Fruit fly (Drosophila melanogaster) whole organism, embryonic: Measurements from ENCODE around the gene Xe7.

Experiments used
- Atf3 ChIP-seq: fragments of 200-800 bp; sonication (Bioruptor generic); optimal IDR thresholded peaks from 3 replicates; lab custom pipeline; 2016; ENCODE audit warnings: missing biosample characterization, missing genetic modification characterization
- CG1024 ChIP-seq: fragments of 200-800 bp; sonication (Bioruptor generic); IDR thresholded peaks from 2 replicates; pipeline ENCODE4 v1.3.6; 2022; ENCODE audit warnings: missing biosample characterization, missing genetic modification characterization
- CG10431 ChIP-seq: fragments of 200-800 bp; sonication (Bioruptor generic); optimal IDR thresholded peaks from 3 replicates; lab custom pipeline; 2018; ENCODE audit warnings: missing biosample characterization, mild to moderate bottlenecking, missing genetic modification characterization
- CG11093 ChIP-seq: fragments of 200-800 bp; sonication (Bioruptor generic); IDR thresholded peaks from 3 replicates; pipeline ENCODE4 v1.3.6; 2022; ENCODE audit warnings: missing biosample characterization, missing genetic modification characterization
- CG11247 ChIP-seq: fragments of 200-800 bp; sonication (Bioruptor generic); IDR thresholded peaks from 2 replicates; pipeline ENCODE4 v1.3.6; 2022; ENCODE audit warnings: missing biosample characterization, missing genetic modification characterization
- CG11560 ChIP-seq: fragments of 200-800 bp; sonication (Bioruptor generic); IDR thresholded peaks from 3 replicates; pipeline ENCODE4 v1.3.6; 2022; ENCODE audit warnings: missing biosample characterization, missing genetic modification characterization
- CG12659 ChIP-seq: fragments of 200-800 bp; sonication (Bioruptor generic); optimal IDR thresholded peaks from 3 replicates; lab custom pipeline; 2017; ENCODE audit warnings: mild to moderate bottlenecking, missing biosample characterization, missing genetic modification reagents, missing genetic modification characterization
- CG13123 ChIP-seq: fragments of 200-800 bp; sonication (Bioruptor generic); optimal IDR thresholded peaks from 2 replicates; lab custom pipeline; 2016; ENCODE audit warnings: missing biosample characterization, missing genetic modification characterization
- CG1529 ChIP-seq: fragments of 200-800 bp; sonication (Bioruptor generic); optimal IDR thresholded peaks from 3 replicates; lab custom pipeline; 2018; ENCODE audit warnings: missing biosample characterization, missing genetic modification characterization
- CG2712 ChIP-seq: fragments of 200-800 bp; optimal IDR thresholded peaks from 3 replicates; lab custom pipeline; 2019; ENCODE audit warnings: missing biosample characterization, mild to moderate bottlenecking, missing genetic modification characterization, moderate library complexity
- CG4404 ChIP-seq: fragments of 200-800 bp; sonication (Bioruptor generic); IDR thresholded peaks from 2 replicates; pipeline ENCODE4 v1.3.6; 2022; ENCODE audit warnings: missing biosample characterization, missing genetic modification characterization
- CG5245 ChIP-seq: fragments of 200-800 bp; sonication (Bioruptor generic); optimal IDR thresholded peaks from 3 replicates; lab custom pipeline; 2016; ENCODE audit warnings: missing biosample characterization, missing genetic modification characterization
- CG5953 ChIP-seq: fragments of 200-800 bp; sonication (Bioruptor generic); IDR thresholded peaks from 2 replicates; pipeline ENCODE4 v1.3.6; 2022; ENCODE audit warnings: missing biosample characterization, missing genetic modification characterization
- CG6272 ChIP-seq: fragments of 200-800 bp; sonication (Bioruptor generic); IDR thresholded peaks from 2 replicates; pipeline ENCODE4 v1.3.6; 2022; ENCODE audit warnings: missing biosample characterization, missing genetic modification characterization
- CG6654 ChIP-seq: fragments of 200-800 bp; sonication (Bioruptor generic); optimal IDR thresholded peaks from 2 replicates; lab custom pipeline; 2017; ENCODE audit warnings: missing biosample characterization, mild to moderate bottlenecking, missing genetic modification characterization
- CG6683 ChIP-seq: fragments of 200-800 bp; sonication (Bioruptor generic); optimal IDR thresholded peaks from 2 replicates; lab custom pipeline; 2017; ENCODE audit warnings: missing biosample characterization, mild to moderate bottlenecking, missing genetic modification characterization, missing genetic modification reagents
- CG8478 ChIP-seq: fragments of >200 bp; optimal IDR thresholded peaks from 2 replicates; lab custom pipeline; 2018
- CG9215 ChIP-seq: fragments of 200-800 bp; sonication (Bioruptor generic); IDR thresholded peaks from 2 replicates; pipeline ENCODE4 v1.3.6; 2022; ENCODE audit warnings: missing biosample characterization, missing genetic modification characterization
- CG9437 ChIP-seq: fragments of 200-800 bp; sonication (Bioruptor generic); optimal IDR thresholded peaks from 2 replicates; lab custom pipeline; 2018; ENCODE audit warnings: missing biosample characterization, mild to moderate bottlenecking, missing genetic modification characterization
- CG9932 ChIP-seq: fragments of 200-800 bp; sonication (Bioruptor generic); IDR thresholded peaks from 2 replicates; pipeline ENCODE4 v1.3.6; 2022; ENCODE audit warnings: missing biosample characterization, missing genetic modification characterization
- Doc2 ChIP-seq: fragments of 200-800 bp; sonication (Bioruptor generic); IDR thresholded peaks from 2 replicates; pipeline ENCODE4 v1.3.6; 2022; ENCODE audit warnings: missing biosample characterization, missing genetic modification characterization
- Dref ChIP-seq: fragments of 200-800 bp; sonication (Bioruptor generic); IDR thresholded peaks from 2 replicates; pipeline ENCODE4 v1.3.6; 2022; ENCODE audit warnings: missing biosample characterization, missing genetic modification characterization
- HHEX ChIP-seq: fragments of 200-800 bp; sonication (Bioruptor generic); optimal IDR thresholded peaks from 3 replicates; lab custom pipeline; 2017; ENCODE audit warnings: missing biosample characterization, mild to moderate bottlenecking, missing genetic modification characterization, missing genetic modification reagents
- HLH54F ChIP-seq: fragments of 200-800 bp; sonication (Bioruptor generic); optimal IDR thresholded peaks from 3 replicates; lab custom pipeline; 2016; ENCODE audit warnings: missing biosample characterization, missing genetic modification characterization
- HmgZ ChIP-seq: fragments of 200-800 bp; sonication (Bioruptor generic); optimal IDR thresholded peaks from 2 replicates; lab custom pipeline; 2018; ENCODE audit warnings: missing biosample characterization, mild to moderate bottlenecking, missing genetic modification characterization
- Meics ChIP-seq: fragments of 200-800 bp; sonication (Bioruptor generic); optimal IDR thresholded peaks from 2 replicates; lab custom pipeline; 2017; ENCODE audit warnings: missing biosample characterization, mild to moderate bottlenecking, missing genetic modification characterization
- Myb ChIP-seq: fragments of 200-800 bp; sonication (Bioruptor generic); optimal IDR thresholded peaks from 2 replicates; lab custom pipeline; 2016; ENCODE audit warnings: missing biosample characterization, missing genetic modification characterization
- Sin3A ChIP-seq: fragments of >200 bp; optimal IDR thresholded peaks from 2 replicates; lab custom pipeline; 2018
- Spps ChIP-seq: fragments of 200-800 bp; sonication (Bioruptor generic); optimal IDR thresholded peaks from 2 replicates; lab custom pipeline; 2018; ENCODE audit warnings: missing biosample characterization, mild to moderate bottlenecking, missing genetic modification characterization
- Sry-β ChIP-seq: fragments of 200-800 bp; sonication (Bioruptor generic); optimal IDR thresholded peaks from 2 replicates; lab custom pipeline; 2018; ENCODE audit warnings: missing biosample characterization, mild to moderate bottlenecking, missing genetic modification characterization, moderate library complexity
- Ssrp ChIP-seq: fragments of 200-800 bp; sonication (Bioruptor generic); optimal IDR thresholded peaks from 2 replicates; lab custom pipeline; 2018; ENCODE audit warnings: missing biosample characterization, mild to moderate bottlenecking, missing genetic modification characterization, moderate library complexity
- Tbp ChIP-seq: fragments of >200 bp; optimal IDR thresholded peaks from 2 replicates; lab custom pipeline; 2018; ENCODE audit warnings: missing biosample characterization, missing genetic modification characterization
- abd-A ChIP-seq: fragments of 200-800 bp; sonication (Bioruptor generic); optimal IDR thresholded peaks from 3 replicates; lab custom pipeline; 2019; ENCODE audit warnings: missing biosample characterization, mild to moderate bottlenecking, missing genetic modification characterization, moderate library complexity
- aop ChIP-seq: fragments of 200-800 bp; sonication (Bioruptor generic); IDR thresholded peaks from 2 replicates; pipeline ENCODE4 v1.3.6; 2022; ENCODE audit warnings: missing biosample characterization, missing genetic modification characterization
- ap ChIP-seq: fragments of 200-800 bp; sonication (Bioruptor generic); IDR thresholded peaks from 2 replicates; pipeline ENCODE4 v1.3.6; 2022; ENCODE audit warnings: missing biosample characterization, missing genetic modification characterization
- bbx ChIP-seq: fragments of 200-800 bp; sonication (Bioruptor generic); IDR thresholded peaks from 2 replicates; pipeline ENCODE4 v1.3.6; 2022; ENCODE audit warnings: missing biosample characterization, missing genetic modification characterization; ENCODE audit not compliant: partially characterized antibody
- en ChIP-seq: fragments of 200-800 bp; sonication (Bioruptor generic); optimal IDR thresholded peaks from 2 replicates; lab custom pipeline; 2016; ENCODE audit warnings: missing biosample characterization, missing genetic modification characterization
- fd64A ChIP-seq: fragments of 200-800 bp; sonication (Bioruptor generic); optimal IDR thresholded peaks from 3 replicates; lab custom pipeline; 2018; ENCODE audit warnings: missing biosample characterization, mild to moderate bottlenecking, missing genetic modification characterization
- fu2 ChIP-seq: fragments of 200-800 bp; sonication (Bioruptor generic); optimal IDR thresholded peaks from 2 replicates; lab custom pipeline; 2016; ENCODE audit warnings: missing biosample characterization, missing genetic modification characterization
- gt ChIP-seq: fragments of 200-800 bp; sonication (Bioruptor generic); IDR thresholded peaks from 2 replicates; pipeline ENCODE4 v1.3.6; 2022; ENCODE audit warnings: missing biosample characterization, missing genetic modification characterization
- hkb ChIP-seq, 2 experiments: fragments of 200-800 bp in 1 of 2; fragments of >200 bp in 1 of 2; sonication (Bioruptor generic) in 1 of 2; IDR thresholded peaks in 1 of 2; optimal IDR thresholded peaks in 1 of 2; 2 replicates each; pipeline versions ENCODE4 v1.3.6 to Lab custom; 2017 to 2022; ENCODE audit warnings: missing biosample characterization in 1 of 2, missing genetic modification characterization in 1 of 2
- jumu ChIP-seq: fragments of 200-800 bp; sonication (Bioruptor generic); optimal IDR thresholded peaks from 3 replicates; lab custom pipeline; 2016; ENCODE audit warnings: missing biosample characterization, missing genetic modification characterization
- lab ChIP-seq: fragments of 200-800 bp; sonication (Bioruptor generic); optimal IDR thresholded peaks from 3 replicates; lab custom pipeline; 2017; ENCODE audit warnings: missing biosample characterization, missing genetic modification characterization, mild to moderate bottlenecking, moderate library complexity, missing genetic modification reagents
- pan ChIP-seq, 4 experiments: fragments of >200 bp in 3 of 4; fragments of 200-800 bp in 1 of 4; sonication (Bioruptor generic) in 1 of 4; optimal IDR thresholded peaks in 3 of 4; IDR thresholded peaks in 1 of 4; 2 replicates each; pipeline versions ENCODE4 v1.3.6 to Lab custom; 2017 to 2022; ENCODE audit warnings: missing biosample characterization in 2 of 4, missing genetic modification characterization in 2 of 4, mixed read lengths in 1 of 4
- phol ChIP-seq: fragments of 200-800 bp; sonication (Bioruptor generic); optimal IDR thresholded peaks from 3 replicates; lab custom pipeline; 2018; ENCODE audit warnings: missing biosample characterization, mild to moderate bottlenecking, missing genetic modification characterization, moderate library complexity
- scrt ChIP-seq: fragments of 200-800 bp; sonication (Bioruptor generic); optimal IDR thresholded peaks from 2 replicates; lab custom pipeline; 2018; ENCODE audit warnings: missing biosample characterization, mild to moderate bottlenecking, missing genetic modification characterization, moderate library complexity
- sim ChIP-seq: fragments of 200-800 bp; sonication (Bioruptor generic); IDR thresholded peaks from 2 replicates; pipeline ENCODE4 v1.3.6; 2022; ENCODE audit warnings: missing biosample characterization, missing genetic modification characterization
- sima ChIP-seq: fragments of 200-800 bp; sonication (Bioruptor generic); optimal IDR thresholded peaks from 2 replicates; lab custom pipeline; 2016; ENCODE audit warnings: missing biosample characterization, missing genetic modification characterization
- sna ChIP-seq: fragments of 200-800 bp; sonication (Bioruptor generic); IDR thresholded peaks from 2 replicates; pipeline ENCODE4 v1.3.6; 2022; ENCODE audit warnings: missing biosample characterization, missing genetic modification characterization; ENCODE audit not compliant: partially characterized antibody
- sqz ChIP-seq: fragments of 200-800 bp; sonication (Bioruptor generic); optimal IDR thresholded peaks from 3 replicates; lab custom pipeline; 2018; ENCODE audit warnings: missing biosample characterization, mild to moderate bottlenecking, missing genetic modification characterization

Xe7 gene

DNA sequence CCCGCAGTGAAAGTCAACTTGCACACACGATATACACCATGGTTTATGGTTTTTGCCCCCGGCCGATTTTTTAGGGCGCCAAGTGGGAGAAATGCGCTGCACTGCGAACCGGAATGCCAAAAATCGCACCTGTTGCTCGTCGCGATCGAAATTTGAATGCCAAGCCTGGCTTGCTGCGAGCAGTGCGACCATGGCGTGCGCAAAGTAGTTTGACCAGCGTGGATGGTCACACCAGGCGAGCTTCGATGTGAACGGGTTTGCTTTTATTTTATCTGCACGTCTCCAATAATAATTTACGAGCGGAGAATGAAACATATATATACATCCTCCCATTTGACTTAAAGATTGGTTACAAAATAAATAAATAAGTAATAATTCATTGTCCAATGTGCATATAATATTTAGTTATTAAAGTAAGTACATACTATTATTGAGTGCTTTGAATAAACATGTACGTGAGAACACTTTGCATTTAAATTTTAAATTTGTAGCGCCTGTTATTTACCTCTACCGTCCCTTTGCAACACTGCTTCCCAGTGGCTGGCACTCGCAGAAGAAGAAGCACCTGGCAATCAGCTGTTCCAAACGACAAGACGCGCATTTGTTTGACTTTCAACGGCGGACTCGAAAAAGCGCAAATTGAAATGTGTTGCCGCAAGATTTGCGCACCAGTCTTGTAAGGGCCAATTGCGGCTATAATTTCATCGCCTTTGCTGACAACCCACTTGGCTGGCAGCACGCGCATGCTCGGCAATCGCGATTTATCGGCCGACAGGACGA, 16.3 kb upstream of the Xe7 start, which contains the start of the genes Rab23 and plx (continued):
- TF ChIP-seq Doc2 (GFP tag; lab: Robert Waterston, UW), result no peak
- no peak for TF ChIP-seq CG6272 (GFP tag; lab: Robert Waterston, UW)
- TF ChIP-seq CG1024, result no peak
- TF ChIP-seq bbx, result peak; percentile 41; the same call in 1 of the 2 replicates
- TF ChIP-seq CG6654, result no peak
- peak; percentile 34 for TF ChIP-seq CG9932
- TF ChIP-seq Sin3A (lab: Kevin White, UChicago), result peak; percentile 94
- TF ChIP-seq CG9215, result no peak
- TF ChIP-seq abd-A (tag; lab: Kevin White, UChicago), result peak; percentile 65
- no peak for TF ChIP-seq CG11093 (GFP tag; lab: Robert Waterston, UW)
- no peak for TF ChIP-seq CG11247 (GFP tag; lab: Robert Waterston, UW)
- TF ChIP-seq CG1529 (GFP tag; lab: Kevin White, UChicago), result no peak
- TF ChIP-seq HHEX (GFP tag; lab: Kevin White, UChicago), result no peak
- TF ChIP-seq Myb (GFP tag; lab: Kevin White, UChicago), result peak; percentile 93
- TF ChIP-seq lab, result no peak
- no peak for TF ChIP-seq sqz (GFP tag; lab: Kevin White, UChicago)
- no peak for TF ChIP-seq en (GFP tag; lab: Kevin White, UChicago)
- no peak for TF ChIP-seq CG8478 (lab: Kevin White, UChicago)
- no peak for TF ChIP-seq CG4404 (GFP tag; lab: Robert Waterston, UW)
- no peak for TF ChIP-seq gt (GFP tag; lab: Robert Waterston, UW)
- TF ChIP-seq phol (tag; lab: Kevin White, UChicago), result peak; percentile 51
- TF ChIP-seq ap (GFP tag; lab: Robert Waterston, UW), result no peak
- no peak for TF ChIP-seq Spps (tag; lab: Kevin White, UChicago)
- TF ChIP-seq Ssrp (tag; lab: Kevin White, UChicago), result no peak
- TF ChIP-seq CG2712 (tag; lab: Kevin White, UChicago), result peak; percentile 21
- no peak for TF ChIP-seq CG5245
- TF ChIP-seq HmgZ (tag; lab: Kevin White, UChicago), result peak; percentile 71
- no peak for TF ChIP-seq sima
- no peak for TF ChIP-seq sna (GFP tag; lab: Robert Waterston, UW)
- TF ChIP-seq Dref, result peak; percentile 46
- no peak for TF ChIP-seq Atf3 (GFP tag; lab: Kevin White, UChicago)
- no peak for TF ChIP-seq pan (optimal IDR thresholded peaks at IDR 0.05; lab: Kevin White, UChicago)
- no peak for TF ChIP-seq pan (GFP tag; optimal IDR thresholded peaks at IDR 0.05 in 1 of 2, IDR thresholded peaks at IDR 0.05 in 1 of 2)
- TF ChIP-seq CG6683 (GFP tag; lab: Kevin White, UChicago), result no peak
- no peak for TF ChIP-seq scrt (GFP tag; lab: Kevin White, UChicago)
- no peak for TF ChIP-seq sim
- no peak for TF ChIP-seq aop (GFP tag; lab: Robert Waterston, UW)
- TF ChIP-seq CG5953, result no peak
- TF ChIP-seq Meics (GFP tag; lab: Kevin White, UChicago), result no peak
- TF ChIP-seq fu2 (GFP tag; lab: Kevin White, UChicago), result no peak
- no peak for TF ChIP-seq jumu (GFP tag; lab: Kevin White, UChicago)
- no peak for TF ChIP-seq Tbp (GFP tag; lab: Kevin White, UChicago)
- TF ChIP-seq hkb (optimal IDR thresholded peaks at IDR 0.05; lab: Kevin White, UChicago), result no peak
- TF ChIP-seq hkb (GFP tag; IDR thresholded peaks at IDR 0.05; lab: Robert Waterston, UW), result peak; percentile 29; the same call in 1 of the 2 replicates
- no peak for TF ChIP-seq fd64A (GFP tag; lab: Kevin White, UChicago)
- TF ChIP-seq Sry-β (GFP tag; lab: Kevin White, UChicago), result no peak
- peak; percentile 35 for TF ChIP-seq HLH54F (GFP tag; lab: Kevin White, UChicago)
- no peak for TF ChIP-seq CG11560 (tag; lab: Robert Waterston, UW)
- no peak for TF ChIP-seq CG9437 (GFP tag; lab: Kevin White, UChicago)
- TF ChIP-seq CG10431, result peak; percentile 23
- no peak for TF ChIP-seq CG13123 (GFP tag; lab: Kevin White, UChicago)
- peak; percentile 63 for TF ChIP-seq CG12659
